Fruit fly (Drosophila melanogaster): ENCODE results near the gene mtDNA-helicase.
A peak's percentile ranks its signal among the peaks of the same experiment; 100 is the strongest.

Gene mtDNA-helicase

DNA sequence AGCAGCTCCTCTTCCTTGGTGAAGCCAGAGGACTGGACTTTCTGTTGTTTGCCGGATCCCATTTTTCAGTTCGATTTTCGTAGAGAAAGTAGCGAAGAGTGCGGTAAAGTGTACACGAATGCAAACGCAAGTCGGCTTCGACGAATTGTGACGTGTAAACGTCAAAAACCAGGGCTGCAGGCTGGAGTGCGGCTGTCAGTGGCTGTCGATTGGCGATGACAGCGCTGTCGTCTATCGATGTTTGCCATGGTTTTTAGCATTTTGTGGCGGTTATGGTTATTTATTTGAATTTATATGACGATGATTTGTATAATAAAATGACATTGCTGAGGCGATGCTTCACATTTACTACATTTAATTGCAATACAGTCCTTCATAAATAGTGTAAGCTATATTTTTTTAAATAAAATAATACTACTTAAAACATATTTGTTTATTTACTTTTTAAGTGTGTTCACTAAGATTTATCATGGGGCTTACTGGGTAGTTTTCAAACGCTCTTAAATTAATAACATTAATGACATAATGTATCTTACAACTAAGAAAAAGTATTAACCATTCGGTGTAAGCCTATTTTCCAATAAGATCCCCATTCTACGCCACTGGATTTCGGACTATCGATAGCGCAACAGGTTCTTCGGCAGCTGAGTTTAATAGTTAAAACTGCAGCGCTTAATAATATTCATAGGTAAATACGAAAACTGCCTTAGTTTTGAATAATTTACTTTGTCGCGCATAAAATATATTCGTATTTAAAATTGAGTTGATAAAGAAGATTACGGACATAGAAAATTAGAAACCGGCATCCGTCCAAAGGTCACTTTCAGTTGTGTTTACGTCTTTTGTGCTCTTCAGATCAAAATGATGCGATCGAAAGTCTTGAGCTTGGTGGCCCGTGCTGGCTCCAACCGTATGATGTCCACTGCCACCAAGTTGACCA is 25.0 kb upstream of the mtDNA-helicase start, which contains the start of the genes CG5885 and CG4598 (continued):
- TF ChIP-seq bowl (GFP tag; IDR thresholded peaks at IDR 0.05) (no peak), CG8765 (GFP tag; IDR thresholded peaks at IDR 0.05) (no peak; the same call in 1 of the 2 replicates), CG2678 (tag; optimal IDR thresholded peaks at IDR 0.05) (peak; percentile 76), CoRest (tag; optimal IDR thresholded peaks at IDR 0.05) (peak; percentile 79), Usf (GFP tag; optimal IDR thresholded peaks at IDR 0.05) (no peak), cato (GFP tag; optimal IDR thresholded peaks at IDR 0.05; ENCODE audit: borderline replicate concordance) (peak; percentile 29), hb (GFP tag; IDR thresholded peaks at IDR 0.05; ENCODE audit: partially characterized antibody) (peak; percentile 69), Hey (tag; optimal IDR thresholded peaks at IDR 0.05) (no peak), CG14050 (GFP tag; IDR thresholded peaks at IDR 0.05) (no peak; the same call in 1 of the 3 replicates), chm (GFP tag; IDR thresholded peaks at IDR 0.05) (peak; percentile 61), Nf-YA (GFP tag; IDR thresholded peaks at IDR 0.05) (no peak), Hr78 (GFP tag; optimal IDR thresholded peaks at IDR 0.05) (peak in 1 of 2 experiments; percentile 37), Hr51 (GFP tag; optimal IDR thresholded peaks at IDR 0.05) (peak; percentile 11 to 81), vvl (GFP tag; IDR thresholded peaks at IDR 0.05) (peak; percentile 81), Atf-2 (GFP tag; optimal IDR thresholded peaks at IDR 0.05) (no peak), CG12744 (GFP tag; optimal IDR thresholded peaks at IDR 0.05) (no peak), twi (tag; optimal IDR thresholded peaks at IDR 0.05) (peak; percentile 35), NfI (GFP tag; optimal IDR thresholded peaks at IDR 0.05) (peak; percentile 69), sc (optimal IDR thresholded peaks at IDR 0.05) (no peak), sc (GFP tag; optimal IDR thresholded peaks at IDR 0.05) (peak; percentile 28), CG2199 (GFP tag; IDR thresholded peaks at IDR 0.05) (no peak), crol (GFP tag; IDR thresholded peaks at IDR 0.05) (no peak), sna (GFP tag; IDR thresholded peaks at IDR 0.05; ENCODE audit: partially characterized antibody) (no peak), Ssrp (tag; optimal IDR thresholded peaks at IDR 0.05) (peak; percentile 70), sens-2 (GFP tag; IDR thresholded peaks at IDR 0.05) (peak; percentile 72; the same call in 1 of the 2 replicates), Dbx (GFP tag; IDR thresholded peaks at IDR 0.05) (peak; percentile 80), TFAM (GFP tag; optimal IDR thresholded peaks at IDR 0.05) (no peak), onecut (GFP tag; IDR thresholded peaks at IDR 0.05) (peak; percentile 55; the same call in 1 of the 2 replicates), ftz-f1 (GFP tag; optimal IDR thresholded peaks at IDR 0.05) (no peak), CG12769 (tag; optimal IDR thresholded peaks at IDR 0.05) (peak; percentile 20), CG31388 (GFP tag; optimal IDR thresholded peaks at IDR 0.05) (no peak), Sox102F (GFP tag; optimal IDR thresholded peaks at IDR 0.05) (peak; percentile 80), z (GFP tag; IDR thresholded peaks at IDR 0.05) (no peak), abd-A (tag; optimal IDR thresholded peaks at IDR 0.05) (no peak), tgo (GFP tag; IDR thresholded peaks at IDR 0.05) (peak; percentile 44; the same call in 2 of the 3 replicates), p53 (GFP tag; optimal IDR thresholded peaks at IDR 0.05) (no peak), CG7839 (tag; optimal IDR thresholded peaks at IDR 0.05) (peak; percentile 76), CG18599 (GFP tag; optimal IDR thresholded peaks at IDR 0.05) (peak; percentile 70), CG17359 (tag; optimal IDR thresholded peaks at IDR 0.05) (peak; percentile 49), CG6175 (GFP tag; IDR thresholded peaks at IDR 0.05) (no peak), Hr39 (optimal IDR thresholded peaks at IDR 0.05) (no peak), CG12299 (tag; optimal IDR thresholded peaks at IDR 0.05) (peak; percentile 2), H2.0 (GFP tag; IDR thresholded peaks at IDR 0.05) (peak; percentile 65; the same call in 1 of the 2 replicates), CG10267 (tag; optimal IDR thresholded peaks at IDR 0.05) (peak; percentile 71), CG18262 (tag; optimal IDR thresholded peaks at IDR 0.05) (peak; percentile 70), CG12942 (GFP tag; optimal IDR thresholded peaks at IDR 0.05) (peak; percentile 63), NFAT (GFP tag; IDR thresholded peaks at IDR 0.05) (peak; percentile 50), CG18476 (GFP tag; optimal IDR thresholded peaks at IDR 0.05) (no peak)

Measured in whole organism, embryonic.